Fruit fly (Drosophila melanogaster): ENCODE data around the gene CG6700.
A peak's percentile ranks its signal among the peaks of the same experiment; 100 is the strongest.

Gene CG6700

dm6 chr2L:10842326-10842725 is at the start of gene CG6700:
TSS of gene CG6700 (minus strand) at chr2L:10842597.
- TF ChIP-seq pan (optimal IDR thresholded peaks at IDR 0.05), result no peak
- TF ChIP-seq usp (GFP tag; optimal IDR thresholded peaks at IDR 0.05), result no peak
- no peak for TF ChIP-seq psq (optimal IDR thresholded peaks at IDR 0.05)
- TF ChIP-seq CG8478 (optimal IDR thresholded peaks at IDR 0.05), result no peak
- TF ChIP-seq EcR (GFP tag; optimal IDR thresholded peaks at IDR 0.05), result no peak
- no peak for TF ChIP-seq Dll (optimal IDR thresholded peaks at IDR 0.05)

- TF ChIP-seq usp (GFP tag; optimal IDR thresholded peaks at IDR 0.05), result no peak
- no peak for TF ChIP-seq pan (optimal IDR thresholded peaks at IDR 0.05)
- no peak for TF ChIP-seq Dll (optimal IDR thresholded peaks at IDR 0.05)
- TF ChIP-seq CG8478 (optimal IDR thresholded peaks at IDR 0.05), result no peak
- no peak for TF ChIP-seq psq (optimal IDR thresholded peaks at IDR 0.05)
- no peak for TF ChIP-seq EcR (GFP tag; optimal IDR thresholded peaks at IDR 0.05)
These were observed 46.4 kb upstream of the CG6700 start, which contains the start of gene CG14071 for dm6 chr2L:10888827-10889226. TSS of gene CG14071 (minus strand) at chr2L:10888927.

dm6 chr2L:10869867-10870266 is 27.5 kb upstream of the CG6700 start, which contains the start of gene CG12517:
TSS of gene CG12517 (plus strand) at chr2L:10870167.
- TF ChIP-seq EcR (GFP tag; optimal IDR thresholded peaks at IDR 0.05), result no peak

dm6 chr2L:10858064-10859047 is 16.0 kb upstream of the CG6700 start, which contains the start of the genes aurB and Stam:
TSS of gene aurB (minus strand) at chr2L:10858094.
TSS of gene Stam (plus strand) at chr2L:10858536.
- TF ChIP-seq Dll (optimal IDR thresholded peaks at IDR 0.05) (no peak), EcR (GFP tag; optimal IDR thresholded peaks at IDR 0.05) (no peak), usp (GFP tag; optimal IDR thresholded peaks at IDR 0.05) (no peak), psq (optimal IDR thresholded peaks at IDR 0.05) (no peak), CG8478 (optimal IDR thresholded peaks at IDR 0.05) (no peak), pan (optimal IDR thresholded peaks at IDR 0.05) (no peak)

- TF ChIP-seq psq (optimal IDR thresholded peaks at IDR 0.05) (no peak), pan (optimal IDR thresholded peaks at IDR 0.05) (no peak), usp (GFP tag; optimal IDR thresholded peaks at IDR 0.05) (no peak), CG8478 (optimal IDR thresholded peaks at IDR 0.05) (no peak), Dll (optimal IDR thresholded peaks at IDR 0.05) (no peak), EcR (GFP tag; optimal IDR thresholded peaks at IDR 0.05) (no peak)
These were observed 14.0 kb upstream of the CG6700 start, which contains the start of gene Dnz1 for dm6 chr2L:10856328-10856942. TSS of gene Dnz1 (minus strand) at chr2L:10856644.

- no peak for TF ChIP-seq psq (optimal IDR thresholded peaks at IDR 0.05)
- TF ChIP-seq usp (GFP tag; optimal IDR thresholded peaks at IDR 0.05), result no peak
- TF ChIP-seq pan (optimal IDR thresholded peaks at IDR 0.05), result no peak
- no peak for TF ChIP-seq EcR (GFP tag; optimal IDR thresholded peaks at IDR 0.05)
- TF ChIP-seq Dll (optimal IDR thresholded peaks at IDR 0.05), result no peak
- no peak for TF ChIP-seq CG8478 (optimal IDR thresholded peaks at IDR 0.05)
These were observed 9.0 kb upstream of the CG6700 start for dm6 chr2L:10851336-10851862.

dm6 chr2L:10850320-10850990 is 8.1 kb upstream of the CG6700 start, which contains the start of gene porin:
TSS of gene porin (minus strand) at chr2L:10850848.
- TF ChIP-seq psq (optimal IDR thresholded peaks at IDR 0.05), result no peak
- TF ChIP-seq usp (GFP tag; optimal IDR thresholded peaks at IDR 0.05), result no peak
- no peak for TF ChIP-seq Dll (optimal IDR thresholded peaks at IDR 0.05)
- TF ChIP-seq EcR (GFP tag; optimal IDR thresholded peaks at IDR 0.05), result peak in 1 of 2 experiments; percentile 77

dm6 chr2L:10849511-10850191 is 7.3 kb upstream of the CG6700 start, which contains the start of gene SmydA-3:
TSS of gene SmydA-3 (plus strand) at chr2L:10850141.
- no peak for TF ChIP-seq EcR (GFP tag; optimal IDR thresholded peaks at IDR 0.05)
- TF ChIP-seq Dll (optimal IDR thresholded peaks at IDR 0.05), result no peak
- no peak for TF ChIP-seq usp (GFP tag; optimal IDR thresholded peaks at IDR 0.05)
- no peak for TF ChIP-seq pan (optimal IDR thresholded peaks at IDR 0.05)
- no peak for TF ChIP-seq psq (optimal IDR thresholded peaks at IDR 0.05)
- no peak for TF ChIP-seq CG8478 (optimal IDR thresholded peaks at IDR 0.05)

dm6 chr2L:10846944-10847343 is 4.5 kb upstream of the CG6700 start, which contains the start of gene Porin2:
TSS of gene Porin2 (minus strand) at chr2L:10847044.
- TF ChIP-seq CG8478 (optimal IDR thresholded peaks at IDR 0.05) (no peak), Dll (optimal IDR thresholded peaks at IDR 0.05) (no peak), EcR (GFP tag; optimal IDR thresholded peaks at IDR 0.05) (no peak), pan (optimal IDR thresholded peaks at IDR 0.05) (no peak), usp (GFP tag; optimal IDR thresholded peaks at IDR 0.05) (no peak), psq (optimal IDR thresholded peaks at IDR 0.05) (no peak)

- TF ChIP-seq CG8478 (optimal IDR thresholded peaks at IDR 0.05) (no peak), psq (optimal IDR thresholded peaks at IDR 0.05) (no peak), Dll (optimal IDR thresholded peaks at IDR 0.05) (no peak), pan (optimal IDR thresholded peaks at IDR 0.05) (no peak), EcR (GFP tag; optimal IDR thresholded peaks at IDR 0.05) (no peak), usp (GFP tag; optimal IDR thresholded peaks at IDR 0.05) (no peak)
These were observed 3.2 kb upstream of the CG6700 start, which contains the start of the genes CG17139 and CG17140 for dm6 chr2L:10845564-10845963. TSS of gene CG17139 (minus strand) at chr2L:10845664. TSS of gene CG17140 (minus strand) at chr2L:10845664.
